Fruit fly (Drosophila melanogaster) whole organism, pupa: ENCODE measurements around the gene Sik2.

Experiments
- CG12605 ChIP-seq: fragments of 200-800 bp; sonication (Bioruptor generic); IDR thresholded peaks from 2 replicates; pipeline ENCODE4 v1.3.6; 2022; ENCODE audit warnings: missing biosample characterization, missing genetic modification characterization
- CG17806 ChIP-seq: fragments of 200-800 bp; sonication (Bioruptor generic); optimal IDR thresholded peaks from 2 replicates; lab custom pipeline; 2018; ENCODE audit warnings: missing biosample characterization, mild to moderate bottlenecking, missing genetic modification characterization, moderate library complexity
- CG9948 ChIP-seq: fragments of 200-800 bp; sonication (Bioruptor generic); optimal IDR thresholded peaks from 2 replicates; lab custom pipeline; 2018; ENCODE audit warnings: missing biosample characterization, mild to moderate bottlenecking, missing genetic modification characterization, moderate library complexity
- Pif1A ChIP-seq: fragments of 200-800 bp; sonication (Bioruptor generic); optimal IDR thresholded peaks from 3 replicates; lab custom pipeline; 2016; ENCODE audit warnings: missing biosample characterization, missing genetic modification characterization
- Pif1B ChIP-seq: fragments of 200-800 bp; sonication (Bioruptor generic); optimal IDR thresholded peaks from 3 replicates; lab custom pipeline; 2016; ENCODE audit warnings: missing biosample characterization, missing genetic modification characterization
- fd96Ca ChIP-seq: fragments of 200-800 bp; sonication (Bioruptor generic); IDR thresholded peaks from 3 replicates; pipeline ENCODE4 v1.3.6; 2022; ENCODE audit warnings: missing biosample characterization, missing genetic modification characterization
- rn ChIP-seq: fragments of 200-800 bp; sonication (Bioruptor generic); IDR thresholded peaks from 2 replicates; pipeline ENCODE4 v1.3.6; 2022; ENCODE audit warnings: missing biosample characterization, missing genetic modification characterization

- TF ChIP-seq CG17806 (no peak), CG12605 (GFP tag; lab: Robert Waterston, UW) (no peak), rn (GFP tag; lab: Robert Waterston, UW) (no peak), Pif1A (no peak), Pif1B (GFP tag; lab: Kevin White, UChicago) (no peak), CG9948 (tag; lab: Kevin White, UChicago) (no peak), fd96Ca (no peak)
Observed at dm6 chrX:2008953-2009452, 52.7 kb downstream of the Sik2 start, which contains the start of gene PIG-K.
